Fruit fly (Drosophila melanogaster) whole organism: ENCODE results near the gene tex.

ENCODE experiments used
- CG8478 ChIP-seq: fragments of >200 bp; optimal IDR thresholded peaks from 2 replicates; lab custom pipeline; 2018; ENCODE audit warnings: inconsistent platforms
- Dll ChIP-seq: fragments of >200 bp; optimal IDR thresholded peaks from 2 replicates; lab custom pipeline; 2017
- EcR ChIP-seq, 2 experiments: fragments of >200 bp; optimal IDR thresholded peaks; 2 replicates each; lab custom pipeline; 2017; ENCODE audit warnings: missing biosample characterization in 2 of 2, missing genetic modification characterization in 2 of 2, missing genetic modification reagents in 2 of 2
- pan ChIP-seq: fragments of >200 bp; optimal IDR thresholded peaks from 2 replicates; lab custom pipeline; 2017
- psq ChIP-seq: fragments of >200 bp; optimal IDR thresholded peaks from 2 replicates; lab custom pipeline; 2017
- usp ChIP-seq: fragments of >200 bp; optimal IDR thresholded peaks from 2 replicates; lab custom pipeline; 2017; ENCODE audit warnings: missing biosample characterization, missing genetic modification characterization, mixed read lengths

The tex gene

dm6 chr3R:8284234-8284633 lies 24.2 kb downstream of the tex start:
- TF ChIP-seq usp (GFP tag; lab: Kevin White, UChicago) (no peak), Dll (lab: Kevin White, UChicago) (no peak), psq (lab: Kevin White, UChicago) (no peak), CG8478 (lab: Kevin White, UChicago) (no peak), pan (lab: Kevin White, UChicago) (no peak), EcR (GFP tag; optimal IDR thresholded peaks at IDR 0.05; lab: Kevin White, UChicago) (no peak)

- TF ChIP-seq EcR (GFP tag; optimal IDR thresholded peaks at IDR 0.05; lab: Kevin White, UChicago) (no peak), Dll (lab: Kevin White, UChicago) (no peak), CG8478 (lab: Kevin White, UChicago) (no peak)
These were observed 25.7 kb downstream of the tex start for dm6 chr3R:8282727-8283126.

DNA sequence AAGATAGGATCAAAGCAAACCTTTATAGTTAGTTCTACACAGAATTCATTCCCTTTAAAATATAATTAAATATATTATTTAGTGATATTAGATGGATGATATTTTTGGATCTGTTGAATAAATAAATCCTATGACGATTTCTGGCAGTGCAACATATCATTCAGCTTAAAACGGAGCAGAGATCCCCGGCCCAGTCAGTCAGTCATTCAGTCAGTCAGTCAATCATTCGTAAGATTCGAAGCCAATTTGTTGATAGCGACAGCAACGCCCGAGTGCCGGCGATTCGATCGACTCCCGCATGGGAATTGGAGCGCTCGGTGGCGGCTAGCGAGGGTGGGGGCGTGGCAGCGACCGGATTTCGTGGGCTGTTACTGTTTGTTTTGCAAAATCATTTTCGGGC lies 28.5 kb downstream of the tex start:
- TF ChIP-seq pan (lab: Kevin White, UChicago): no peak
- TF ChIP-seq psq (lab: Kevin White, UChicago): no peak
- no peak for TF ChIP-seq Dll (lab: Kevin White, UChicago)

DNA sequence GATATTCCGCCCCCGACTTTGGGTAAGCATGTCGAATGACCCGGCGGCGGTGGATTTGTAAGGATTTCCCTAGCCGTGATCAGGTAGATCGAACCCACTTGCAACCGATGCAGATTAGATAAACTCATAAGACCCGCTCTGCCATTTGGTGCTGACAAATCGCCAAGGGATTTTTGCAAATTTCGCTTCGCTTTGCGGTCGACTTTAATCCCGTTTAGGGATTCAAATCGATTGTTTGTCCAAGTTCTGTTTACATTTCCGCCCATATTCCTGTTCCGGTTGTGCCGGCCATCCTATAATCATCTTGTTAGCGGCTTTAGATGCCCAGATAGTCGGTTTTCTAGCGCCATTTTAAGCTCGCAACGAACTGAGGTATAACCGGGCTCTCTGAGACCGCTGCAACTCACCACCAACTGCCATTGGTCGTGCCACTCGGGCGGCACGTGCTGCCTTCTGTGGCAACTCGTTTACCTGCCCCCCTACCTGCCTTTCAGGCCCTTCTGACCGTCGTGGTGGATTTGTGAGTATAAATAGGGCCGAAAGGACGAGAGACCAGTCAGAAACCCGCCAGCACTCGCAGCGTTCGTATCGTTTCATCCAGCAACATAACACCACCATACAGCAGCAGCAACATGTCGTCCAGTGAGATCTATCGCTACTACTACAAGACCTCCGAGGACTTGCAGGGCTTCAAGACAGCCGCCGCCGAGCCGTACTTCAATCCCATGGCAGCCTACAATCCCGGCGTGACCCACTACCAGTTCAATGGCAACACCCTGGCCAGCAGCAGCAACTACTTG lies 30.8 kb downstream of the tex start, which contains the start of gene ato:
Gene ato, plus strand, starts transcription at position 559 of the 800 bp plus-strand sequence.
- no peak for TF ChIP-seq usp (GFP tag; lab: Kevin White, UChicago)
- TF ChIP-seq CG8478 (lab: Kevin White, UChicago): no peak
- TF ChIP-seq EcR (GFP tag; optimal IDR thresholded peaks at IDR 0.05; lab: Kevin White, UChicago): no peak

DNA sequence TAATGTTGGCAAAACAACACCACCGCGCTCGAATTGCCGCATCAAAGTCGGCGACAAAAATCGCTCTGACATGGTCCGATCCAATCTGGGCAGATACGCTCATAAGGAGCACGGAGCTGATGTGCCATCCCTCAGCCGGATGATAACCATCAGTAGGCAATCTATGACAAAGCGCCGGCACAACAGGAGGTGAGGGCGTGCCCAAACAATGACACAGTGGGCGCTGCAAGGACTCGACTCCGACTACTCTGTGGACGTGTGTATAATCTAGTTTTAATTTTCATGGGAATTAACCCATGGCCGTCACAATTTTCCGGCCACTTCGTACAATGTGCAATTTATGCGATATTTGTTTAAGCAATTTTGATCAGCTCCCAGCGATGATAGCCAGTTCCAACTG lies 33.4 kb downstream of the tex start:
- no peak for TF ChIP-seq psq (lab: Kevin White, UChicago)
- TF ChIP-seq Dll (lab: Kevin White, UChicago): no peak

DNA sequence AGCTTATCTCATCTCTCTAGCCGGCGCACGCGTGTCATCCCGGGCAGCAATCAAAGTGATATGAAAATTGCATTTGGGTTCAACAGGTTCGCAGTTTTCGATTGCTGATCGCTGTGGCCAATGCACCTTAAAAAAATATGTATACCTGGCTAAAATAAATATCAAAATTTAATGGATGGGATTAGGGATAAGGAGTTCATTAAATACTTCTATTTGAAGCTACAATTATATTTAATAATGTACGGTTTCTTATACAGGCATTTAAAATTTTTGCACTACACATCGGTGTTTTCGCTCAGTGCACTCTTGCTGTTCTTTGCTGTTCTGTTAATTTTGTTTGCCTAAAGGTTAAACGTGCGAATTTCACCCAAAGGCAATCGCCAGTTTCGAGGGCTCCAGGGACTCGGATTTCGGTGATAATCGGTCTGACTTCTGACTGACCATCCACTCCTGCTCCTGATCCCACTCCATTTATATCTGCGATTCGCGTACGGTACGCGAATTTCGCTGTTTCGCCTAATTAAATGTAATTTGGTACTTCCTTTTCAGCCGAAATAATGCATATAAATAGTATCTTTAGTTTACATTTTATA lies 35.8 kb downstream of the tex start:
- TF ChIP-seq CG8478 (lab: Kevin White, UChicago) (no peak), Dll (lab: Kevin White, UChicago) (no peak), EcR (GFP tag; optimal IDR thresholded peaks at IDR 0.05; lab: Kevin White, UChicago) (no peak), usp (GFP tag; lab: Kevin White, UChicago) (no peak), psq (lab: Kevin White, UChicago) (no peak), pan (lab: Kevin White, UChicago) (no peak)

dm6 chr3R:8269740-8270139 lies 38.7 kb downstream of the tex start, which contains the start of gene CG9630:
TSS of gene CG9630 (minus strand) at chr3R:8269896.
- no peak for TF ChIP-seq usp (GFP tag; lab: Kevin White, UChicago)
- TF ChIP-seq Dll (lab: Kevin White, UChicago): no peak
- no peak for TF ChIP-seq EcR (GFP tag; optimal IDR thresholded peaks at IDR 0.05; lab: Kevin White, UChicago)
- TF ChIP-seq pan (lab: Kevin White, UChicago): no peak
- no peak for TF ChIP-seq psq (lab: Kevin White, UChicago)
- no peak for TF ChIP-seq CG8478 (lab: Kevin White, UChicago)

DNA sequence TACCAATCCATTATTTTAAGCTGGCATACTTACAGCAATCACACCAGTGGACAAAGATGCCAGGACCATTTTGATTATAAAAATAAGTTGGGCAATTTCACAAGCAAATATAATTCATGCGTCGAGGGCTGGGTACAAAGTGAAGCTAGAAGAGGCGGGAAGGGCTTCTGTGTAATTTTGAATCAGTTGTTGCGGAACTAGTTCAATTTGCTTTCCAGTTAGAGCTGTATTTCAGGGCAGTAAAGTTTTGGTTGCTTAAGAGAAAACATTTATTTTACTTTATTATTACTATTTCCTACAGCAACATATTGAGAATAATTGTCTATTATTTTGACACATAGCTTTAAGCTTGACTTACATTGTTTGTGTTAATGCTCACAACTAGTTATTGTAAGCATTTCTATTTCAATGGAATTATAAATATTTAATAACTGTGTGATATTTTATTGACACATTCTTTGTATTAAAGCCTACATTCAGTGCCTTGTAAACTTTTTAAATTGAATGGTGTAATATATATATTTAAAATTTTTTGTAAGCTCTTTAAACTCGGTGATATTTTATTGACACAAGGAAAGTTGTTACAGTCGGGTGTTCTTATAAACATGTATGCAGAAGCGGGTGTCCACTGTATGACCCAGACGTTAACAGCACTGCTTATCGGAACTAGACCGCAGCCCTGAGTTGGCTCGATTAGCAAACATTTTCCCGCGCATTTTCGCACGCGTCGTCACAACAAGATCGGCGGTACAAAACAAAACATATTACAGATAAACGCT lies 44.0 kb downstream of the tex start, which contains the start of the genes RPA1 and Mcm2:
Gene RPA1, minus strand, starts transcription at position 150 of the 779 bp plus-strand sequence.
Gene Mcm2, plus strand, starts transcription at position 669 of the 779 bp plus-strand sequence.
- TF ChIP-seq usp (GFP tag; lab: Kevin White, UChicago) (no peak), CG8478 (lab: Kevin White, UChicago) (no peak), Dll (lab: Kevin White, UChicago) (no peak), psq (lab: Kevin White, UChicago) (no peak), EcR (GFP tag; optimal IDR thresholded peaks at IDR 0.05; lab: Kevin White, UChicago) (no peak), pan (lab: Kevin White, UChicago) (no peak)

- TF ChIP-seq usp (GFP tag; lab: Kevin White, UChicago) (no peak), CG8478 (lab: Kevin White, UChicago) (no peak), Dll (lab: Kevin White, UChicago) (no peak), EcR (GFP tag; optimal IDR thresholded peaks at IDR 0.05; lab: Kevin White, UChicago) (no peak), pan (lab: Kevin White, UChicago) (no peak), psq (lab: Kevin White, UChicago) (no peak)
These were observed 46.8 kb downstream of the tex start for dm6 chr3R:8261634-8262033.
